Worm (Caenorhabditis elegans) whole organism, L3 larva: Measurements from ENCODE around the gene faxc-2.

Experiments used
- R02D3.7 ChIP-seq: fragments of 150-350 bp; optimal IDR thresholded peaks from 2 replicates; lab custom pipeline; 2014; ENCODE audit warnings: missing biosample characterization, missing genetic modification characterization
- ZK546.5 ChIP-seq: sonication (generic microtip); optimal IDR thresholded peaks from 2 replicates; lab custom pipeline; 2017; ENCODE audit warnings: missing biosample characterization, missing genetic modification characterization
- ceh-16 ChIP-seq: sonication (generic microtip); optimal IDR thresholded peaks from 2 replicates; lab custom pipeline; 2017; ENCODE audit warnings: missing biosample characterization, missing genetic modification characterization
- ceh-28 ChIP-seq: fragments of 150-350 bp; optimal IDR thresholded peaks from 2 replicates; lab custom pipeline; 2014; ENCODE audit warnings: missing biosample characterization, missing genetic modification reagents, missing genetic modification characterization
- ceh-82 ChIP-seq: fragments of 150-350 bp; optimal IDR thresholded peaks from 2 replicates; lab custom pipeline; 2014; ENCODE audit warnings: missing biosample characterization, missing genetic modification characterization
- ceh-9 ChIP-seq: sonication (generic microtip); optimal IDR thresholded peaks from 2 replicates; lab custom pipeline; 2018; ENCODE audit warnings: missing biosample characterization, missing genetic modification characterization
- egl-27 ChIP-seq: sonication (generic microtip); optimal IDR thresholded peaks from 4 replicates; lab custom pipeline; 2017; ENCODE audit warnings: missing biosample characterization, missing genetic modification reagents, missing genetic modification characterization
- egl-5 ChIP-seq: fragments of 150-350 bp; optimal IDR thresholded peaks from 2 replicates; lab custom pipeline; 2017; ENCODE audit warnings: missing biosample characterization, missing genetic modification reagents, missing genetic modification characterization, inconsistent platforms
- elt-1 ChIP-seq: fragments of 150-350 bp; optimal IDR thresholded peaks from 2 replicates; lab custom pipeline; 2014; ENCODE audit warnings: missing biosample characterization, missing genetic modification characterization
- elt-2 ChIP-seq: sonication (generic microtip); optimal IDR thresholded peaks from 2 replicates; lab custom pipeline; 2016; ENCODE audit warnings: missing genetic modification reagents, mild to moderate bottlenecking, missing genetic modification characterization, missing compliant biosample characterization
- eor-1 ChIP-seq, 2 experiments: fragments of 150-350 bp; optimal IDR thresholded peaks; 2 replicates each; lab custom pipeline; 2014 to 2018; ENCODE audit warnings: missing biosample characterization in 2 of 2, missing genetic modification characterization in 2 of 2
- fkh-10 ChIP-seq: sonication (generic microtip); optimal IDR thresholded peaks from 2 replicates; lab custom pipeline; 2017; ENCODE audit warnings: missing biosample characterization, missing genetic modification reagents, missing genetic modification characterization
- fos-1 ChIP-seq: fragments of 150-350 bp; optimal IDR thresholded peaks from 2 replicates; lab custom pipeline; 2014; ENCODE audit warnings: missing biosample characterization, missing genetic modification characterization
- hmg-11 ChIP-seq: sonication (generic microtip); optimal IDR thresholded peaks from 2 replicates; lab custom pipeline; 2016; ENCODE audit warnings: missing genetic modification characterization, missing compliant biosample characterization
- jun-1 ChIP-seq: fragments of 150-350 bp; optimal IDR thresholded peaks from 2 replicates; lab custom pipeline; 2014; ENCODE audit warnings: missing biosample characterization, missing genetic modification reagents, missing genetic modification characterization
- lin-15B ChIP-seq: fragments of 150-350 bp; optimal IDR thresholded peaks from 2 replicates; lab custom pipeline; 2014; ENCODE audit warnings: missing biosample characterization, missing genetic modification characterization
- lin-39 ChIP-seq: fragments of 150-350 bp; optimal IDR thresholded peaks from 2 replicates; lab custom pipeline; 2018; ENCODE audit warnings: missing biosample characterization, missing genetic modification reagents, missing genetic modification characterization
- lsy-12 ChIP-seq: sonication (generic microtip); optimal IDR thresholded peaks from 2 replicates; lab custom pipeline; 2016; ENCODE audit warnings: mild to moderate bottlenecking, missing genetic modification characterization, missing compliant biosample characterization
- mdl-1 ChIP-seq: fragments of 150-350 bp; optimal IDR thresholded peaks from 2 replicates; lab custom pipeline; 2014; ENCODE audit warnings: missing biosample characterization, missing genetic modification characterization
- nfya-1 ChIP-seq: sonication (generic microtip); optimal IDR thresholded peaks from 2 replicates; lab custom pipeline; 2017; ENCODE audit warnings: missing genetic modification characterization, mild to moderate bottlenecking, missing compliant biosample characterization, antibody characterized with exemption, moderate library complexity; ENCODE audit not compliant: insufficient read depth
- nhr-11 ChIP-seq: fragments of 150-350 bp; optimal IDR thresholded peaks from 2 replicates; lab custom pipeline; 2014; ENCODE audit warnings: missing biosample characterization, missing genetic modification characterization
- nhr-12 ChIP-seq: fragments of 150-350 bp; optimal IDR thresholded peaks from 2 replicates; lab custom pipeline; 2014; ENCODE audit warnings: missing biosample characterization, missing genetic modification characterization
- nhr-23 ChIP-seq: fragments of 150-350 bp; optimal IDR thresholded peaks from 2 replicates; lab custom pipeline; 2014; ENCODE audit warnings: missing biosample characterization, missing genetic modification reagents, missing genetic modification characterization
- nhr-237 ChIP-seq: fragments of 150-350 bp; optimal IDR thresholded peaks from 2 replicates; lab custom pipeline; 2014; ENCODE audit warnings: missing biosample characterization, missing genetic modification characterization
- nhr-25 ChIP-seq: sonication (generic microtip); optimal IDR thresholded peaks from 2 replicates; lab custom pipeline; 2017; ENCODE audit warnings: missing biosample characterization, missing genetic modification characterization
- nhr-28 ChIP-seq: fragments of 150-350 bp; optimal IDR thresholded peaks from 2 replicates; lab custom pipeline; 2014; ENCODE audit warnings: missing biosample characterization, missing genetic modification characterization
- nhr-43 ChIP-seq: sonication (generic microtip); optimal IDR thresholded peaks from 2 replicates; lab custom pipeline; 2016; ENCODE audit warnings: mild to moderate bottlenecking, missing genetic modification characterization, missing compliant biosample characterization; ENCODE audit not compliant: poor library complexity, severe bottlenecking
- nhr-67 ChIP-seq: fragments of 150-350 bp; optimal IDR thresholded peaks from 2 replicates; lab custom pipeline; 2014; ENCODE audit warnings: missing biosample characterization, missing genetic modification characterization
- nhr-76 ChIP-seq: fragments of 150-350 bp; sonication (generic microtip); optimal IDR thresholded peaks from 5 replicates; lab custom pipeline; 2014; ENCODE audit warnings: missing biosample characterization, missing genetic modification characterization
- nhr-77 ChIP-seq: fragments of 150-350 bp; optimal IDR thresholded peaks from 2 replicates; lab custom pipeline; 2014; ENCODE audit warnings: missing biosample characterization, missing genetic modification characterization
- pha-4 ChIP-seq: fragments of 150-350 bp; optimal IDR thresholded peaks from 2 replicates; lab custom pipeline; 2014; ENCODE audit warnings: missing biosample characterization, missing genetic modification reagents, missing genetic modification characterization
- pqm-1 ChIP-seq: fragments of 150-350 bp; optimal IDR thresholded peaks from 2 replicates; lab custom pipeline; 2017; ENCODE audit warnings: missing biosample characterization, missing genetic modification characterization, inconsistent platforms
- sea-2 ChIP-seq: fragments of 150-350 bp; sonication (generic microtip); optimal IDR thresholded peaks from 4 replicates; lab custom pipeline; 2014; ENCODE audit warnings: missing biosample characterization, missing genetic modification reagents, missing genetic modification characterization
- skn-1 ChIP-seq: fragments of 150-350 bp; optimal IDR thresholded peaks from 2 replicates; lab custom pipeline; 2014; ENCODE audit warnings: missing biosample characterization, missing genetic modification characterization
- tbx-2 ChIP-seq: sonication (generic microtip); optimal IDR thresholded peaks from 2 replicates; lab custom pipeline; 2016; ENCODE audit warnings: mild to moderate bottlenecking, missing genetic modification characterization, missing compliant biosample characterization
- unc-39 ChIP-seq: sonication (generic microtip); optimal IDR thresholded peaks from 4 replicates; lab custom pipeline; 2017; ENCODE audit warnings: missing biosample characterization, missing genetic modification characterization
- unc-62 ChIP-seq: fragments of 150-350 bp; sonication (generic microtip); optimal IDR thresholded peaks from 4 replicates; lab custom pipeline; 2014; ENCODE audit warnings: missing biosample characterization, missing genetic modification reagents, missing genetic modification characterization
- ztf-11 ChIP-seq: fragments of 150-350 bp; optimal IDR thresholded peaks from 2 replicates; lab custom pipeline; 2014; ENCODE audit warnings: missing biosample characterization, missing genetic modification characterization

faxc-2 gene

DNA sequence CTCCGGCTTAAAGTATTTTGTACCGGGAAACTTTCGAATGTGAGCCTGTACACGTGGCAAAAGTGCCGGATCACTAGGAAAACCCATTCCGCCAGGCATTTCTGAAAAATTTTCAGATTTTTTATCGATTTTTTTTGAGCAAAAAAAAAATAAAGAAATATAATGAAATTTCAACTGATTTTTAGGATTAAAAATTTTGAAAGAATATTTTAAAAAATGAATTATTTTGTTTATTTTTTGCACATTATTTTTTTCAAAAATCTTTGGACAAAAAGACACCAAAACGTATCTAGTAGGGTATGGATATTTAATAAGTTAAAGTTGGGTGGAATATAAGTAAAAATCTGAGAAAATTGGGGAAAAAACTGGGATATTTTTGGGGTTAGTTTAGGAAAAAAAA is 11.7 kb downstream of the faxc-2 start, which contains the start of gene mac-1:
Gene mac-1 (minus strand): TSS at position 101 of the 400 bp plus-strand sequence.
- TF ChIP-seq ceh-16 (no peak), nhr-23 (tag; lab: Kevin White, UChicago) (no peak), ceh-82 (tag; lab: Kevin White, UChicago) (no peak), ceh-9 (tag; lab: Kevin White, UChicago) (no peak), egl-5 (no peak), eor-1 (tag; optimal IDR thresholded peaks at IDR 0.05; lab: Kevin White, UChicago) (no peak)
- TF ChIP-seq, all 47 proteins: peak for 0

DNA sequence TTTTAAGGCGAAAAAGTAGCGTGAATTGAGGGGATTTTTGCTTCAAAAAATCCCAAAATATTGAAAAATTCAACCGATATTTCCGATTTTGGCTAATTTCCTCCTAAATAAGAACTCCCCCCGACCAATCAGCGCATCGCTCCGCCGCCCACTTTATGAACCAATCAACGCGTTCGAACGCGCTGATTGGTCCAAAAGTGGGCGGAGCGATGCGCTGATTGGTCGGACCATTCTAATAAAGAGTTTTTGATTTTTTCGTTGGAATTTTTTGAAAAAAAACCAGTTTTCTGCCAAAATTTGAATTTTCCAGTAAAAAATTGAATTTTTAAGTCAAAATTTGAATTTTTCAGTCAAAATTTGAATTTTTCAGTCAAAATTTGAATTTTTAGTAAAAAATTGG is 12.1 kb downstream of the faxc-2 start:
- TF ChIP-seq nhr-23 (tag; lab: Kevin White, UChicago) (no peak), nfya-1 (tag; lab: Kevin White, UChicago) (peak; percentile 98)

DNA sequence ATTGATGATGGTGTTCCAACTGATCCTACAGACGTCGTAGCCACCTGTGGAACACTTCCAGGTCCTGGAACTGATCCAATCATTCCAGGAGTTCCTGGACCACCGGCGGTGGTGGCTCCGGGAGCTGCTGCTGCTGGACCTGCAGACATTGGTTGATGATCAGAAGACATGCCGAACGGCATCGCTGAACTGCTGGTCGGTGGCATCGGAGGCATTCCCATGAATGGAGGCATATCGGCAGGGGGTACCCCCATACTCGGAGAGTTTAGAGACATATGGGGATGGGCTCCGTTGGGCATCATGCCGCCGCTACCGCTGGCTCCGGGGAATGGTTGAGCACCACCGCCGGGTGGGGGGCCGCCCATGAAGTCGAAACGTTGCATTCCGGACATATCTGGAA is 16.2 kb downstream of the faxc-2 start:
- no peak for TF ChIP-seq nhr-12
- no peak for TF ChIP-seq tbx-2 (tag; lab: Kevin White, UChicago)
- no peak for TF ChIP-seq lin-39 (tag; lab: Kevin White, UChicago)
- no peak for TF ChIP-seq ceh-82 (tag; lab: Kevin White, UChicago)
- TF ChIP-seq ceh-28 (tag; lab: Kevin White, UChicago): no peak
- no peak for TF ChIP-seq skn-1 (tag; lab: Kevin White, UChicago)
- TF ChIP-seq lsy-12 (tag; lab: Kevin White, UChicago): no peak
- TF ChIP-seq, all 47 proteins: peak for 0

DNA sequence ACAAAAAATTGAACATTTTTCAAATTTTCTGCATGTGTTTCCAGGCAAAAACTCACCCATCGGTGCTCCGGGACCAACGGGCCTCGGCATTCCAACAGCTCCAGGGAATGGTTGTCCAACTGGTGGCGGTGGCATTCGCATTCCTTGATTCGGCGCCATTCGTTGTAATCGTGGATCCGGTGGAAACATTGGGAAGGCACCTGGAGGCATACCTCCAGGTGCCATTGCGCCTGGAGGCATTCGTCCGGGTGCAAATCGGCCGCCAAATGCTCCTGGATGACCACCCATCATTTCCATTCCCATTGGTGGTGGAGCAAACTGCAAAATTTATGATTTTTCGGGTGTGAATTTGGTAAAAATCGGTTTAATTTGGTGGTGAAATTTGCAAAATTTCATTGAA is 17.4 kb downstream of the faxc-2 start:
- TF ChIP-seq lin-15B (tag; lab: Kevin White, UChicago): no peak
- TF ChIP-seq mdl-1 (tag; lab: Kevin White, UChicago): no peak
- no peak for TF ChIP-seq ztf-11
- TF ChIP-seq unc-62 (GFP tag; lab: Kevin White, UChicago): no peak

DNA sequence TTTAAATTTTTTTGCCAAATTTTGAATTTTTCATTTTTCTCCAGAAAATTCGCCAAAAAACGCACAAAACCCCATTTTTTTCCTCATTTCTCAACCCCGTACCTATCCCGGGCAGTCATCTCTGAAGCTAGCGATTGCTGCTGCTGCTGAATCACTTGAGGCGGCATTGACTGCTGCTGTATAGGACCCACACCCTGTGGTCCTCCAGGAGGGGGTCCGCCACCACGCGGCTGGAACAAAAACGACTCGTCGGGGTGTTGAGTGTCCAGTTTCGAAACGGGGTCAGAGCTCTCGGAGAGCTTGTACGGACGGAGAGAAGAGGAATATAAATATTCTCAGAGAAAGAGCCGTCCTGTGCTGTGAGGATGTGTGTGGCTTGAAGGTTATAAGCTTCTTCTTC is 21.3 kb downstream of the faxc-2 start, which contains the start of gene sam-10:
Gene sam-10 (minus strand): TSS at position 167 of the 400 bp plus-strand sequence.
- TF ChIP-seq ZK546.5 (tag; lab: Kevin White, UChicago): no peak
- no peak for TF ChIP-seq nhr-43 (tag; lab: Kevin White, UChicago)
- no peak for TF ChIP-seq unc-39 (tag; lab: Kevin White, UChicago)
- TF ChIP-seq egl-27 (tag; lab: Kevin White, UChicago): no peak
- no peak for TF ChIP-seq nhr-23 (tag; lab: Kevin White, UChicago)
- no peak for TF ChIP-seq elt-1

DNA sequence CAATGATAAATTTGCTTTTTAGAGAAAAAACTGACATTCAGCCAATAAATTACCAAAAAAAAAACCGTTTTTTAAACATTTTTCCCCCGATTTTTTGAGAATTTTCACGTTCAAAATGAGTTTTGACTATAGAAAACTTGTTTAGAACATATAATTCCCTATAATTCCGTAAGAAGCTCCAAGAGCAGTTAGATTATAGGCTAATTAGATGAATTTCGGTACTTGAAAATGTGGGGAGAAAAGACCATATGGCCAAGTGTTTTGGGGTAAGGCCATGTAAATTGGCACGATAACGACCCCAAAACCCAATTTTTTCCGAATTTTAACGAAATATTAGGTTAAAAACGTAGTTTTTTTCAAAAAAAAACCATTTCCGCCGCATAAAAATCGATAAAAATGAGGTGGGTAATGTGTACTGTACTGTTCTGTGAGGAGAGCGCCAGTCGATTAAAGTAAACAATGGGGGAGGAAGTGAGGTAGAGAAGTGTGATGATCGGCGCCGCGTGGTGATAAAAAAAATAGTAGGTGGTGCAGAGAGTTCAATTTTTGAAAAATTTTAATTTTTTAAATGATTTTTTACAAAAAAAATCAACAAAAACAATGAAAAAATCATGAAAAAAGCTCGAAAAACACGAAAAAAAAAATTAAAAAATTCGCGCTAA is 24.1 kb downstream of the faxc-2 start:
- TF ChIP-seq elt-2 (tag; lab: Kevin White, UChicago) (peak; percentile 42), pha-4 (tag; lab: Kevin White, UChicago) (peak; percentile 93), pqm-1 (tag; lab: Kevin White, UChicago) (peak; percentile 31), nhr-25 (tag; lab: Kevin White, UChicago) (no peak), nhr-12 (no peak)

DNA sequence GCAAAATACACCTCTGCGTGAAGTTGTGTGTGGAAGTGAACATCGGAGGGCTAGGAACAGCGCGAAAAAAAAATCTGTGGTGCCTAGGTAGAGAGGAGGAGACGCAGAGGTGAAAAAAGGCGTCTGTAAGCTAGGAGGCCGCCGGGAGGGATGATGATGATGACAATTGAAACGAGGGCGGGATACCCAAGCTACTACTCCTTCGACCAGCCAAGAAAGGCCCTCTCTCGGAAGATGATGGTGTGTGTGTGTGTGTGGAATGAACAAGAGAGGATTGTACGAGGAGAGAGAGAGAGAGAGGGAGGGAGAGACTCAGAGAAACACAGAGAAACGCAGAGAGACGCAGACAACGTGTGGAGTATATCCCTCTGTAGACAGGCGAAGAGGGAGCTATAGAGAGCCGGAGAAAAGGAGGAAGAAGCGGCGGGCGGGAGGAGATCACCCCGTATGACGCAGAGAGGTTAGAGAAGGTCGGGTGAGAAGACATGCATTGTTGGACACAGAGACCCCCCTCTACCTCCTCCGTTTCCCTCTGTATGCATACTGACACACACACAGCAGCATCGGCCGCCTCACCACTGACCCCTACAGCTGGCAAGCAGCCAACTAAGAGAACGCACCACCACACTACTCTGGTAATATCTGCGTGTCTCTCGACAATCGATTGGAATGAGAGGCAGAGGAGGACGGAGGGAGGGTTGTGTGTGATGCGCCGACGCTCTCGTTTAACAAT is 26.0 kb downstream of the faxc-2 start:
- TF ChIP-seq ceh-28 (tag; lab: Kevin White, UChicago) (peak; percentile 92), fos-1 (tag; lab: Kevin White, UChicago) (no peak), tbx-2 (tag; lab: Kevin White, UChicago) (peak; percentile 91), jun-1 (tag; lab: Kevin White, UChicago) (peak; percentile 68), sea-2 (GFP tag; lab: Kevin White, UChicago) (peak; percentile 52), mdl-1 (tag; lab: Kevin White, UChicago) (peak; percentile 61), nhr-77 (tag; lab: Kevin White, UChicago) (no peak), hmg-11 (tag; lab: Kevin White, UChicago) (peak; percentile 90), ceh-82 (tag; lab: Kevin White, UChicago) (peak; percentile 79), lin-39 (tag; lab: Kevin White, UChicago) (peak; percentile 62), fkh-10 (GFP tag; lab: Kevin White, UChicago) (peak; percentile 7), nhr-23 (tag; lab: Kevin White, UChicago) (peak; percentile 88), R02D3.7 (tag; lab: Kevin White, UChicago) (peak; percentile 49), eor-1 (tag; optimal IDR thresholded peaks at IDR 0.05; lab: Kevin White, UChicago) (no peak), lin-15B (tag; lab: Kevin White, UChicago) (no peak), nhr-67 (no peak), ceh-9 (tag; lab: Kevin White, UChicago) (no peak), nhr-11 (tag; lab: Kevin White, UChicago) (peak; percentile 33), nhr-28 (tag; lab: Kevin White, UChicago) (no peak), nhr-76 (tag; lab: Kevin White, UChicago) (no peak), nhr-237 (no peak), egl-27 (tag; lab: Kevin White, UChicago) (peak; percentile 2)
